Worm (Caenorhabditis elegans) whole organism, young adult: ENCODE data around the gene W02D7.12.

Experiments
- B0019.2 ChIP-seq: fragments of 200-800 bp; sonication (Bioruptor generic); conservative IDR thresholded peaks from 2 replicates; pipeline ENCODE4 v1.3.6; 2022; ENCODE audit warnings: missing genetic modification reagents, missing genetic modification characterization, missing compliant biosample characterization
- B0035.1 ChIP-seq: sonication (generic microtip); optimal IDR thresholded peaks from 2 replicates; lab custom pipeline; 2016; ENCODE audit warnings: missing genetic modification characterization, mild to moderate bottlenecking, missing compliant biosample characterization, missing genotype, missing genetic modification reagents
- B0336.3 ChIP-seq: fragments of 200-800 bp; sonication (Bioruptor generic); IDR thresholded peaks from 2 replicates; pipeline ENCODE4 v1.3.6; 2022; ENCODE audit warnings: missing genetic modification characterization, missing compliant biosample characterization
- C17E4.6 ChIP-seq: fragments of 200-800 bp; sonication (Bioruptor generic); IDR thresholded peaks from 2 replicates; pipeline ENCODE4 v1.3.6; 2022; ENCODE audit warnings: missing genetic modification reagents, missing genetic modification characterization, missing compliant biosample characterization
- F23B12.7 ChIP-seq: sonication (generic microtip); optimal IDR thresholded peaks from 2 replicates; lab custom pipeline; 2017; ENCODE audit warnings: missing genetic modification characterization, mild to moderate bottlenecking, missing compliant biosample characterization, antibody characterized with exemption, moderate library complexity; ENCODE audit not compliant: insufficient read depth
- F33H1.4 ChIP-seq: fragments of 200-800 bp; sonication (Bioruptor generic); IDR thresholded peaks from 2 replicates; pipeline ENCODE4 v1.3.6; 2022; ENCODE audit warnings: missing genetic modification reagents, missing genetic modification characterization, missing compliant biosample characterization
- F52B5.7 ChIP-seq: sonication (generic microtip); optimal IDR thresholded peaks from 2 replicates; lab custom pipeline; 2016; ENCODE audit warnings: mild to moderate bottlenecking, missing genetic modification characterization, missing compliant biosample characterization
- F55B11.4 ChIP-seq: sonication (generic microtip); optimal IDR thresholded peaks from 2 replicates; lab custom pipeline; 2016; ENCODE audit warnings: missing compliant biosample characterization, missing genetic modification characterization, borderline replicate concordance; ENCODE audit not compliant: insufficient read depth
- Y53F4B.3 ChIP-seq: fragments of 200-800 bp; sonication (Bioruptor generic); IDR thresholded peaks from 2 replicates; pipeline ENCODE4 v1.3.6; 2022; ENCODE audit warnings: missing genetic modification reagents, missing genetic modification characterization, missing compliant biosample characterization
- Y53G8AR.9 ChIP-seq: fragments of 200-800 bp; sonication (Bioruptor generic); conservative IDR thresholded peaks from 2 replicates; pipeline ENCODE4 v1.3.6; 2022; ENCODE audit warnings: missing genetic modification reagents, missing genetic modification characterization, missing compliant biosample characterization
- Y95B8A.8 ChIP-seq: fragments of 200-800 bp; sonication (Bioruptor generic); IDR thresholded peaks from 2 replicates; pipeline ENCODE4 v1.3.6; 2022; ENCODE audit warnings: missing genetic modification reagents, missing genetic modification characterization, missing compliant biosample characterization
- ZK185.1 ChIP-seq: sonication (generic microtip); optimal IDR thresholded peaks from 2 replicates; lab custom pipeline; 2016; ENCODE audit warnings: mild to moderate bottlenecking, missing genetic modification characterization, missing compliant biosample characterization; ENCODE audit not compliant: poor library complexity, severe bottlenecking
- akir-1 ChIP-seq: fragments of 200-800 bp; sonication (Bioruptor generic); optimal IDR thresholded peaks from 2 replicates; lab custom pipeline; 2018; ENCODE audit warnings: mild to moderate bottlenecking, missing genetic modification characterization, moderate library complexity, missing compliant biosample characterization
- aptf-2 ChIP-seq: fragments of 200-800 bp; sonication (Bioruptor generic); conservative IDR thresholded peaks from 2 replicates; pipeline ENCODE4 v1.3.6; 2022; ENCODE audit warnings: missing genetic modification reagents, missing genetic modification characterization, missing compliant biosample characterization
- aptf-3 ChIP-seq: fragments of 200-800 bp; sonication (Bioruptor generic); IDR thresholded peaks from 2 replicates; pipeline ENCODE4 v1.3.6; 2022; ENCODE audit warnings: missing genetic modification characterization, missing compliant biosample characterization
- atf-7 ChIP-seq: sonication (generic microtip); optimal IDR thresholded peaks from 2 replicates; lab custom pipeline; 2017; ENCODE audit warnings: mild to moderate bottlenecking, missing genetic modification characterization, missing compliant biosample characterization
- ceh-100 ChIP-seq: fragments of 200-800 bp; sonication (Bioruptor generic); IDR thresholded peaks from 2 replicates; pipeline ENCODE4 v1.3.6; 2022; ENCODE audit warnings: missing genetic modification reagents, missing genetic modification characterization, missing compliant biosample characterization
- ceh-40 ChIP-seq: fragments of 200-800 bp; sonication (Bioruptor generic); IDR thresholded peaks from 2 replicates; pipeline ENCODE4 v1.3.6; 2022; ENCODE audit warnings: missing genetic modification characterization, missing compliant biosample characterization
- ceh-91 ChIP-seq: fragments of 200-800 bp; sonication (Bioruptor generic); IDR thresholded peaks from 2 replicates; pipeline ENCODE4 v1.3.6; 2022; ENCODE audit warnings: missing genetic modification reagents, missing genetic modification characterization, missing compliant biosample characterization
- chd-7 ChIP-seq: sonication (generic microtip); optimal IDR thresholded peaks from 2 replicates; lab custom pipeline; 2016; ENCODE audit warnings: mild to moderate bottlenecking, missing genetic modification characterization, moderate library complexity, missing compliant biosample characterization
- egrh-3 ChIP-seq: fragments of 200-800 bp; sonication (Bioruptor generic); IDR thresholded peaks from 2 replicates; pipeline ENCODE4 v1.3.6; 2022; ENCODE audit warnings: missing genetic modification reagents, missing genetic modification characterization, missing compliant biosample characterization
- ekl-4 ChIP-seq: fragments of 200-800 bp; sonication (Bioruptor generic); IDR thresholded peaks from 2 replicates; pipeline ENCODE4 v1.3.6; 2022; ENCODE audit warnings: missing genetic modification reagents, missing genetic modification characterization, missing compliant biosample characterization
- fkh-3 ChIP-seq: sonication (generic microtip); optimal IDR thresholded peaks from 2 replicates; lab custom pipeline; 2016; ENCODE audit warnings: mild to moderate bottlenecking, missing genetic modification characterization, missing compliant biosample characterization
- hrde-1 ChIP-seq: sonication (generic microtip); optimal IDR thresholded peaks from 2 replicates; lab custom pipeline; 2016; ENCODE audit warnings: missing genetic modification characterization, mild to moderate bottlenecking, missing compliant biosample characterization, moderate library complexity, missing genotype, missing genetic modification reagents, borderline replicate concordance
- lag-1 ChIP-seq: fragments of 200-800 bp; sonication (Bioruptor generic); IDR thresholded peaks from 2 replicates; pipeline ENCODE4 v1.3.6; 2022; ENCODE audit warnings: missing genetic modification reagents, missing genetic modification characterization, missing compliant biosample characterization
- let-526 ChIP-seq: fragments of 200-800 bp; sonication (Bioruptor generic); IDR thresholded peaks from 2 replicates; pipeline ENCODE4 v1.3.6; 2022; ENCODE audit warnings: missing genetic modification reagents, missing genetic modification characterization, missing compliant biosample characterization
- let-607 ChIP-seq, 2 experiments: fragments of 200-800 bp in 1 of 2; sonication (Bioruptor generic) in 1 of 2; sonication (generic microtip) in 1 of 2; optimal IDR thresholded peaks; 2 replicates each; lab custom pipeline; 2016 to 2018; ENCODE audit warnings: mild to moderate bottlenecking in 2 of 2, missing compliant biosample characterization in 2 of 2, missing genetic modification characterization in 2 of 2, moderate library complexity in 2 of 2, missing genotype in 1 of 2
- lin-35 ChIP-seq, 3 experiments: fragments of 150-350 bp in 2 of 3; sonication (generic microtip) in 1 of 3; optimal IDR thresholded peaks; 2 replicates each; lab custom pipeline; 2014 to 2018; ENCODE audit warnings: missing biosample characterization in 3 of 3, missing genetic modification characterization in 3 of 3, missing genetic modification reagents in 3 of 3
- lin-54 ChIP-seq: fragments of 200-800 bp; sonication (Bioruptor generic); optimal IDR thresholded peaks from 2 replicates; lab custom pipeline; 2018; ENCODE audit warnings: mild to moderate bottlenecking, missing genetic modification characterization, missing compliant biosample characterization
- lir-1 ChIP-seq: fragments of 200-800 bp; sonication (Bioruptor generic); conservative IDR thresholded peaks from 2 replicates; pipeline ENCODE4 v1.3.6; 2022; ENCODE audit warnings: missing genetic modification reagents, missing genetic modification characterization, missing compliant biosample characterization
- lsy-27 ChIP-seq: sonication (generic microtip); optimal IDR thresholded peaks from 2 replicates; lab custom pipeline; 2017; ENCODE audit warnings: missing genetic modification characterization, mild to moderate bottlenecking, missing compliant biosample characterization, antibody characterized with exemption, missing genotype, borderline replicate concordance; ENCODE audit not compliant: insufficient read depth
- mes-4 ChIP-seq: sonication (generic microtip); optimal IDR thresholded peaks from 2 replicates; lab custom pipeline; 2016; ENCODE audit warnings: missing genotype, missing genetic modification characterization, missing compliant biosample characterization
- nfya-2 ChIP-seq: fragments of 200-800 bp; sonication (Bioruptor generic); IDR thresholded peaks from 2 replicates; pipeline ENCODE4 v1.3.6; 2022; ENCODE audit warnings: missing genetic modification reagents, missing genetic modification characterization, missing compliant biosample characterization
- nhr-27 ChIP-seq: fragments of 200-800 bp; sonication (Bioruptor generic); optimal IDR thresholded peaks from 2 replicates; lab custom pipeline; 2018; ENCODE audit warnings: mild to moderate bottlenecking, missing genetic modification characterization, moderate library complexity, missing compliant biosample characterization
- nhr-90 ChIP-seq: sonication (generic microtip); optimal IDR thresholded peaks from 2 replicates; lab custom pipeline; 2016; ENCODE audit warnings: missing genotype, mild to moderate bottlenecking, missing genetic modification characterization, missing compliant biosample characterization
- pbrm-1 ChIP-seq: fragments of 200-800 bp; sonication (Bioruptor generic); IDR thresholded peaks from 2 replicates; pipeline ENCODE4 v1.3.6; 2022; ENCODE audit warnings: missing genetic modification reagents, missing genetic modification characterization, missing compliant biosample characterization
- rcor-1 ChIP-seq: fragments of 200-800 bp; sonication (Bioruptor generic); IDR thresholded peaks from 2 replicates; pipeline ENCODE4 v1.3.6; 2022; ENCODE audit warnings: missing genetic modification reagents, missing genetic modification characterization, missing compliant biosample characterization
- repo-1 ChIP-seq: sonication (generic microtip); optimal IDR thresholded peaks from 2 replicates; lab custom pipeline; 2017; ENCODE audit warnings: mild to moderate bottlenecking, missing genetic modification characterization, missing compliant biosample characterization
- sdz-38 ChIP-seq: sonication (generic microtip); optimal IDR thresholded peaks from 2 replicates; lab custom pipeline; 2016; ENCODE audit warnings: missing genotype, missing genetic modification characterization, missing compliant biosample characterization
- snpc-1.3 ChIP-seq: sonication (generic microtip); optimal IDR thresholded peaks from 2 replicates; lab custom pipeline; 2017; ENCODE audit warnings: missing genetic modification characterization, mild to moderate bottlenecking, missing compliant biosample characterization, antibody characterized with exemption, moderate library complexity, missing genotype, missing genetic modification reagents; ENCODE audit not compliant: insufficient read depth
- snpc-3.4 ChIP-seq: sonication (generic microtip); optimal IDR thresholded peaks from 2 replicates; lab custom pipeline; 2017; ENCODE audit warnings: missing genetic modification characterization, mild to moderate bottlenecking, missing compliant biosample characterization, antibody characterized with exemption, moderate library complexity, missing genotype, missing genetic modification reagents
- somi-1 ChIP-seq: fragments of 200-800 bp; sonication (Bioruptor generic); optimal IDR thresholded peaks from 2 replicates; lab custom pipeline; 2018; ENCODE audit warnings: mild to moderate bottlenecking, missing genetic modification characterization, missing compliant biosample characterization
- tbp1 ChIP-seq: fragments of 200-800 bp; sonication (Bioruptor generic); optimal IDR thresholded peaks from 2 replicates; lab custom pipeline; 2018; ENCODE audit warnings: mild to moderate bottlenecking, missing genetic modification characterization, missing compliant biosample characterization
- unc-62 ChIP-seq: fragments of 150-350 bp; optimal IDR thresholded peaks from 2 replicates; lab custom pipeline; 2014; ENCODE audit warnings: missing biosample characterization, missing genetic modification reagents, missing genetic modification characterization
- zfh-2 ChIP-seq: fragments of 200-800 bp; sonication (Bioruptor generic); conservative IDR thresholded peaks from 2 replicates; pipeline ENCODE4 v1.3.6; 2022; ENCODE audit warnings: missing genetic modification reagents, missing genetic modification characterization, missing compliant biosample characterization
- zim-3 ChIP-seq: sonication (generic microtip); optimal IDR thresholded peaks from 2 replicates; lab custom pipeline; 2017; ENCODE audit warnings: mild to moderate bottlenecking, missing genetic modification characterization, moderate library complexity, missing compliant biosample characterization
- ztf-6 ChIP-seq: fragments of 200-800 bp; sonication (Bioruptor generic); IDR thresholded peaks from 2 replicates; pipeline ENCODE4 v1.3.6; 2022; ENCODE audit warnings: missing genetic modification reagents, missing genetic modification characterization, missing compliant biosample characterization

Gene W02D7.12

DNA sequence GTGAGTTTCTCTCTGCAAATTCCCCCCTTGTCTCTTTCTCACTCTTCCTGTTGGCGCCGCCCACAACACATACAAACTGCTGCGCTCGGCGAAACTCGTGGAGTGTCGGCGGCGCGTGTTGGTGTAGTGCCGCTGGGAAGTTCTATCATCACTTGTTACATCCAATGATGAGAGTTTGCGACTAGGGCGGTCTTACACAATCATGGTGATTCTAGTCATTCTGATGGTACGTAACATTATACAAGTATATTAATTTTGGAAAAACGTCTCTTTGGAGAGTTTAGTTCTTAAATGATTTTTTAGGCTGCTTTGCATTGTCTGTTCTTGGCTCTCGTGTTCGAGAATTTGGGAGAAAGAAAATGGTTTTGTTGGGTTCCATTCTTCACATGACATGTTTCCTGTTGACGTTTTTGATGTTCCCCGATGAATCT lies 37.7 kb downstream of the W02D7.12 start (continued):
- TF ChIP-seq repo-1 (tag; lab: Kevin White, UChicago) (peak; percentile 85), unc-62 (GFP tag; lab: Kevin White, UChicago) (no peak), egrh-3 (GFP tag; lab: Robert Waterston, UW) (peak; percentile 50; the same call in 1 of the 2 replicates), hrde-1 (peak; percentile 89), ekl-4 (GFP tag; lab: Robert Waterston, UW) (peak; percentile 94), rcor-1 (GFP tag; lab: Robert Waterston, UW) (peak; percentile 95), aptf-3 (GFP tag; lab: Robert Waterston, UW) (peak; percentile 61; the same call in 1 of the 2 replicates), mes-4 (tag; lab: Kevin White, UChicago) (peak; percentile 49), ceh-100 (GFP tag; lab: Robert Waterston, UW) (peak; percentile 66), F55B11.4 (no peak), chd-7 (tag; lab: Kevin White, UChicago) (peak; percentile 78), nfya-2 (no peak), tbp1 (peak; percentile 84), ztf-6 (GFP tag; lab: Robert Waterston, UW) (no peak), lin-54 (GFP tag; lab: Kevin White, UChicago) (peak; percentile 84), B0035.1 (tag; lab: Kevin White, UChicago) (peak; percentile 15), lir-1 (GFP tag; lab: Robert Waterston, UW) (0 out of 2 replicates have a peak, but pooled peaks have one; percentile 10), lag-1 (GFP tag; lab: Robert Waterston, UW) (no peak), ceh-91 (GFP tag; lab: Robert Waterston, UW) (peak; percentile 47), lin-35 (GFP tag; optimal IDR thresholded peaks at IDR 0.05; lab: Kevin White, UChicago) (peak in 2 of 3 experiments; percentile 16 to 80), F23B12.7 (tag; lab: Kevin White, UChicago) (peak; percentile 94), snpc-3.4 (tag; lab: Kevin White, UChicago) (peak; percentile 99), ceh-40 (GFP tag; lab: Robert Waterston, UW) (no peak), ZK185.1 (tag; lab: Kevin White, UChicago) (peak; percentile 70), Y53G8AR.9 (GFP tag; lab: Robert Waterston, UW) (peak; percentile 85), F33H1.4 (peak; percentile 74), sdz-38 (tag; lab: Kevin White, UChicago) (peak; percentile 54), let-607 (tag; optimal IDR thresholded peaks at IDR 0.05; lab: Kevin White, UChicago) (peak; percentile 43 to 59), fkh-3 (tag; lab: Kevin White, UChicago) (no peak), B0336.3 (GFP tag; lab: Robert Waterston, UW) (peak; percentile 96), snpc-1.3 (tag; lab: Kevin White, UChicago) (peak; percentile 98), lsy-27 (tag; lab: Kevin White, UChicago) (no peak), zfh-2 (GFP tag; lab: Robert Waterston, UW) (no peak), C17E4.6 (peak; percentile 72; the same call in 1 of the 2 replicates), B0019.2 (0 out of 2 replicates have a peak, but pooled peaks have one; percentile 49), somi-1 (GFP tag; lab: Kevin White, UChicago) (peak; percentile 17), Y95B8A.8 (GFP tag; lab: Robert Waterston, UW) (no peak), zim-3 (peak; percentile 0), pbrm-1 (GFP tag; lab: Robert Waterston, UW) (peak; percentile 99), atf-7 (tag; lab: Kevin White, UChicago) (peak; percentile 65), F52B5.7 (tag; lab: Kevin White, UChicago) (peak; percentile 46), nhr-90 (tag; lab: Kevin White, UChicago) (peak; percentile 58), let-526 (GFP tag; lab: Robert Waterston, UW) (0 out of 2 replicates have a peak, but pooled peaks have one; percentile 12), aptf-2 (GFP tag; lab: Robert Waterston, UW) (peak; percentile 92), akir-1 (GFP tag; lab: Kevin White, UChicago) (peak; percentile 68), Y53F4B.3 (GFP tag; lab: Robert Waterston, UW) (no peak), nhr-27 (tag; lab: Kevin White, UChicago) (no peak)
